Fruit fly (Drosophila melanogaster) whole organism, prepupa: Measurements from ENCODE around the gene CG33493.

ENCODE experiments used
- Blimp-1 ChIP-seq: fragments of 200-800 bp; sonication (Bioruptor generic); optimal IDR thresholded peaks from 3 replicates; lab custom pipeline; 2017; ENCODE audit warnings: missing biosample characterization, missing genetic modification characterization, mild to moderate bottlenecking, moderate library complexity, missing genetic modification reagents
- CG11294 ChIP-seq: fragments of 200-800 bp; sonication (Bioruptor generic); IDR thresholded peaks from 2 replicates; pipeline ENCODE4 v1.3.6; 2022; ENCODE audit warnings: missing biosample characterization, missing genetic modification characterization
- CG11762 ChIP-seq: fragments of 200-800 bp; sonication (Bioruptor generic); optimal IDR thresholded peaks from 3 replicates; lab custom pipeline; 2016; ENCODE audit warnings: missing biosample characterization, missing genetic modification characterization; ENCODE audit not compliant: insufficient read depth
- CG11902 ChIP-seq: fragments of 200-800 bp; sonication (Bioruptor generic); optimal IDR thresholded peaks from 3 replicates; lab custom pipeline; 2016; ENCODE audit warnings: missing biosample characterization, missing genetic modification characterization
- CG1621 ChIP-seq: fragments of 200-800 bp; sonication (Bioruptor generic); optimal IDR thresholded peaks from 3 replicates; lab custom pipeline; 2018; ENCODE audit warnings: missing biosample characterization, mild to moderate bottlenecking, missing genetic modification characterization
- CG16779 ChIP-seq: fragments of 200-800 bp; sonication (Bioruptor generic); optimal IDR thresholded peaks from 3 replicates; lab custom pipeline; 2017; ENCODE audit warnings: missing biosample characterization, mild to moderate bottlenecking, missing genetic modification characterization
- CG3032 ChIP-seq: fragments of 200-800 bp; optimal IDR thresholded peaks from 2 replicates; lab custom pipeline; 2019; ENCODE audit warnings: missing biosample characterization, mild to moderate bottlenecking, missing genetic modification characterization, moderate library complexity
- CG34406 ChIP-seq: fragments of 200-800 bp; sonication (Bioruptor generic); optimal IDR thresholded peaks from 3 replicates; lab custom pipeline; 2016; ENCODE audit warnings: missing biosample characterization, missing genetic modification characterization
- CG3919 ChIP-seq: fragments of 200-800 bp; sonication (Bioruptor generic); optimal IDR thresholded peaks from 3 replicates; lab custom pipeline; 2016; ENCODE audit warnings: missing biosample characterization, missing genetic modification characterization
- CG6163 ChIP-seq: fragments of 200-800 bp; sonication (Bioruptor generic); IDR thresholded peaks from 3 replicates; pipeline ENCODE4 v1.3.6; 2022; ENCODE audit warnings: missing biosample characterization, missing genetic modification characterization
- CG6808 ChIP-seq: fragments of 200-800 bp; sonication (Bioruptor generic); optimal IDR thresholded peaks from 3 replicates; lab custom pipeline; 2017; ENCODE audit warnings: missing biosample characterization, missing genetic modification characterization, mild to moderate bottlenecking, moderate library complexity, missing genetic modification reagents
- CG6854 ChIP-seq: fragments of 200-800 bp; sonication (Bioruptor generic); optimal IDR thresholded peaks from 2 replicates; lab custom pipeline; 2017; ENCODE audit warnings: missing biosample characterization, mild to moderate bottlenecking, missing genetic modification characterization
- CG7368 ChIP-seq: fragments of 200-800 bp; sonication (Bioruptor generic); optimal IDR thresholded peaks from 3 replicates; lab custom pipeline; 2016; ENCODE audit warnings: missing biosample characterization, missing genetic modification characterization
- CG8119 ChIP-seq: fragments of 200-800 bp; sonication (Bioruptor generic); IDR thresholded peaks from 3 replicates; pipeline ENCODE4 v1.3.6; 2022; ENCODE audit warnings: missing biosample characterization, missing genetic modification characterization
- Eip75B ChIP-seq: fragments of 200-800 bp; sonication (Bioruptor generic); optimal IDR thresholded peaks from 3 replicates; lab custom pipeline; 2016; ENCODE audit warnings: missing biosample characterization, missing genetic modification characterization
- Eip78C ChIP-seq: fragments of 200-800 bp; sonication (Bioruptor generic); peaks from one replicate; lab custom pipeline; 2016; ENCODE audit warnings: missing biosample characterization, missing genetic modification characterization
- Eip93F ChIP-seq: fragments of 200-800 bp; sonication (Bioruptor generic); optimal IDR thresholded peaks from 2 replicates; lab custom pipeline; 2016; ENCODE audit warnings: missing biosample characterization, mild to moderate bottlenecking, missing genetic modification characterization
- Ets21C ChIP-seq: fragments of 200-800 bp; sonication (Bioruptor generic); optimal IDR thresholded peaks from 3 replicates; lab custom pipeline; 2016; ENCODE audit warnings: missing biosample characterization, missing genetic modification characterization
- Gug ChIP-seq: fragments of 200-800 bp; sonication (Bioruptor generic); IDR thresholded peaks from 2 replicates; pipeline ENCODE4 v1.3.6; 2022; ENCODE audit warnings: missing biosample characterization, missing genetic modification characterization
- Hr39 ChIP-seq: fragments of 200-800 bp; sonication (Bioruptor generic); optimal IDR thresholded peaks from 2 replicates; lab custom pipeline; 2016; ENCODE audit warnings: missing biosample characterization, missing genetic modification characterization
- Lpt ChIP-seq: fragments of 200-800 bp; sonication (Bioruptor generic); optimal IDR thresholded peaks from 3 replicates; lab custom pipeline; 2016; ENCODE audit warnings: missing biosample characterization, missing genetic modification characterization
- Met ChIP-seq: fragments of 200-800 bp; sonication (Bioruptor generic); optimal IDR thresholded peaks from 3 replicates; lab custom pipeline; 2016; ENCODE audit warnings: missing biosample characterization, missing genetic modification characterization
- OdsH ChIP-seq: fragments of 200-800 bp; sonication (Bioruptor generic); optimal IDR thresholded peaks from 3 replicates; lab custom pipeline; 2016; ENCODE audit warnings: missing biosample characterization, missing genetic modification characterization
- Smox ChIP-seq: fragments of 200-800 bp; sonication (Bioruptor generic); optimal IDR thresholded peaks from 3 replicates; lab custom pipeline; 2016; ENCODE audit warnings: missing biosample characterization, missing genetic modification characterization
- Sox102F ChIP-seq: fragments of 200-800 bp; sonication (Bioruptor generic); optimal IDR thresholded peaks from 2 replicates; lab custom pipeline; 2016; ENCODE audit warnings: missing biosample characterization, mild to moderate bottlenecking, missing genetic modification characterization
- Sox14 ChIP-seq: fragments of 200-800 bp; sonication (Bioruptor generic); optimal IDR thresholded peaks from 3 replicates; lab custom pipeline; 2016; ENCODE audit warnings: missing biosample characterization, missing genetic modification characterization
- achi ChIP-seq: fragments of 200-800 bp; sonication (Bioruptor generic); optimal IDR thresholded peaks from 3 replicates; lab custom pipeline; 2016; ENCODE audit warnings: missing biosample characterization, missing genetic modification characterization
- cyc ChIP-seq: fragments of 200-800 bp; sonication (Bioruptor generic); optimal IDR thresholded peaks from 3 replicates; lab custom pipeline; 2016; ENCODE audit warnings: missing biosample characterization, missing genetic modification characterization
- dac ChIP-seq: fragments of 200-800 bp; sonication (Bioruptor generic); optimal IDR thresholded peaks from 2 replicates; lab custom pipeline; 2017; ENCODE audit warnings: missing biosample characterization, mild to moderate bottlenecking, missing genetic modification characterization
- dsx ChIP-seq: fragments of 200-800 bp; optimal IDR thresholded peaks from 3 replicates; lab custom pipeline; 2019; ENCODE audit warnings: missing biosample characterization, mild to moderate bottlenecking, missing genetic modification characterization, moderate library complexity; ENCODE audit not compliant: poor library complexity, severe bottlenecking
- eg ChIP-seq: fragments of 200-800 bp; sonication (Bioruptor generic); IDR thresholded peaks from 3 replicates; pipeline ENCODE4 v1.3.6; 2022; ENCODE audit warnings: missing biosample characterization, missing genetic modification characterization
- esn ChIP-seq: fragments of 200-800 bp; sonication (Bioruptor generic); optimal IDR thresholded peaks from 2 replicates; lab custom pipeline; 2016; ENCODE audit warnings: missing biosample characterization, mild to moderate bottlenecking, missing genetic modification characterization, moderate library complexity
- fd59A ChIP-seq: fragments of 200-800 bp; sonication (Bioruptor generic); optimal IDR thresholded peaks from 2 replicates; lab custom pipeline; 2017; ENCODE audit warnings: missing biosample characterization, mild to moderate bottlenecking, missing genetic modification characterization, missing genetic modification reagents
- fd85E ChIP-seq: fragments of 200-800 bp; sonication (Bioruptor generic); optimal IDR thresholded peaks from 3 replicates; lab custom pipeline; 2016; ENCODE audit warnings: missing biosample characterization, missing genetic modification characterization
- lz ChIP-seq: fragments of 200-800 bp; sonication (Bioruptor generic); optimal IDR thresholded peaks from 3 replicates; lab custom pipeline; 2016; ENCODE audit warnings: missing biosample characterization, missing genetic modification characterization
- net ChIP-seq: fragments of 200-800 bp; sonication (Bioruptor generic); optimal IDR thresholded peaks from 3 replicates; lab custom pipeline; 2016; ENCODE audit warnings: missing biosample characterization, missing genetic modification characterization
- pdm3 ChIP-seq: fragments of 200-800 bp; sonication (Bioruptor generic); optimal IDR thresholded peaks from 3 replicates; lab custom pipeline; 2016; ENCODE audit warnings: missing biosample characterization, missing genetic modification characterization
- salr ChIP-seq, 2 experiments: fragments of 200-800 bp; sonication (Bioruptor generic); optimal IDR thresholded peaks; 3 replicates each; lab custom pipeline; 2016 to 2018; ENCODE audit warnings: missing biosample characterization in 2 of 2, missing genetic modification characterization in 2 of 2, mild to moderate bottlenecking in 1 of 2
- spab ChIP-seq: fragments of 200-800 bp; sonication (Bioruptor generic); optimal IDR thresholded peaks from 2 replicates; lab custom pipeline; 2017; ENCODE audit warnings: missing biosample characterization, mild to moderate bottlenecking, missing genetic modification characterization, missing genetic modification reagents
- ss ChIP-seq, 2 experiments: fragments of 200-800 bp; sonication (Bioruptor generic); optimal IDR thresholded peaks; 2 replicates in 1 of 2; 3 replicates in 1 of 2; lab custom pipeline; 2017 to 2018; ENCODE audit warnings: mild to moderate bottlenecking in 2 of 2, missing biosample characterization in 2 of 2, missing genetic modification characterization in 2 of 2, moderate library complexity in 1 of 2
- svp ChIP-seq: fragments of 200-800 bp; sonication (Bioruptor generic); peaks from one replicate; lab custom pipeline; 2016; ENCODE audit warnings: missing biosample characterization, missing genetic modification characterization
- topi ChIP-seq: fragments of 200-800 bp; sonication (Bioruptor generic); optimal IDR thresholded peaks from 3 replicates; lab custom pipeline; 2016; ENCODE audit warnings: missing biosample characterization, missing genetic modification characterization
- vri ChIP-seq: fragments of 200-800 bp; sonication (Bioruptor generic); optimal IDR thresholded peaks from 3 replicates; lab custom pipeline; 2016; ENCODE audit warnings: missing biosample characterization, mild to moderate bottlenecking, missing genetic modification characterization

Gene CG33493

DNA sequence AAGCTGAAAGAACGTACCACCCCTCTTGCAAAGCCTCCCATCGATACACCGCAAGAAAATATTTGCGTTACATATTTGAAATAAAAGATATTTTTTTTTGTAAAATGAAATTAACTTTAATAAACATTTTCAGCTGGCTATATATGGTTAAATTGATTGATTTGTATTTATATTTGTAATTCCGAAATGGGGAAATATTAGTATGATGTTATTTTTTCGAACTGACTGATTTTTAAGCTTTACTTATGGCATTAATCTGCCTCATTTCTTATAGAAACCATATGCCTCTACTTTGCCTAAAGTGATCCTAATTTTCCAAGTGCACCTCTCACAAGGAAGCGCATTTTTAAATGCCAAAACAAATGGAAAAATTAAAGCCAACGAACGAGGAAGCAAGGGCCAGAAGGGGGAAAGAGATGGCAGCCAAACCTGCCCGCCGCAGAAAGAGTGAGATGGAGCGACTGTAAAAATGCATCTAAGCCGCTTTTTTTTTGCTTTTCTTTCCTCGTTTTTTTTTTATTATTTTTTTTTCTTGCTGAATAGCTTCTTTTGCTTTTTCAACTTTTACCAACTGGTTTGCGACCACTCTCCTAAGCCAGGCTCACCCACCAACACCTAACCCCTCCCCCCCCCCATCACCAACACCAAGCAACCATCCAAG lies 20.6 kb upstream of the CG33493 start (continued):
- TF ChIP-seq vri (GFP tag; lab: Kevin White, UChicago) = peak; percentile 76
- peak; percentile 12 for TF ChIP-seq CG1621
- peak; percentile 94 for TF ChIP-seq eg (GFP tag; lab: Robert Waterston, UW)
- TF ChIP-seq Smox (GFP tag; lab: Kevin White, UChicago) = peak; percentile 87
- TF ChIP-seq cyc (GFP tag; lab: Kevin White, UChicago) = peak; percentile 76
- peak; percentile 31 for TF ChIP-seq Blimp-1 (GFP tag; lab: Kevin White, UChicago)
- peak; percentile 38 for TF ChIP-seq CG3032 (tag; lab: Kevin White, UChicago)
- TF ChIP-seq CG34406 = peak; percentile 69
- peak; percentile 95 for TF ChIP-seq Eip78C (GFP tag; lab: Kevin White, UChicago)
- TF ChIP-seq ss (GFP tag; optimal IDR thresholded peaks at IDR 0.05; lab: Kevin White, UChicago) = peak; percentile 18 to 21
- TF ChIP-seq fd59A = peak; percentile 15
- TF ChIP-seq CG7368 (GFP tag; lab: Kevin White, UChicago) = peak; percentile 7
- peak; percentile 66 for TF ChIP-seq Eip93F (GFP tag; lab: Kevin White, UChicago)
- peak; percentile 59 for TF ChIP-seq Gug (GFP tag; lab: Robert Waterston, UW)
- TF ChIP-seq topi (GFP tag; lab: Kevin White, UChicago) = peak; percentile 88
- peak; percentile 73 for TF ChIP-seq Eip75B
- peak in 1 of 2 experiments; percentile 90 for TF ChIP-seq salr (GFP tag; optimal IDR thresholded peaks at IDR 0.05; lab: Kevin White, UChicago)
- peak; percentile 30 for TF ChIP-seq dac (GFP tag; lab: Kevin White, UChicago)
- TF ChIP-seq Sox102F (GFP tag; lab: Kevin White, UChicago) = peak; percentile 82
- no peak for TF ChIP-seq CG6854 (GFP tag; lab: Kevin White, UChicago)
- peak; percentile 78 for TF ChIP-seq Hr39
- peak; percentile 83 for TF ChIP-seq lz
- peak; percentile 87 for TF ChIP-seq Sox14 (GFP tag; lab: Kevin White, UChicago)
- TF ChIP-seq CG3919 (GFP tag; lab: Kevin White, UChicago) = peak; percentile 80
- TF ChIP-seq Lpt (GFP tag; lab: Kevin White, UChicago) = peak; percentile 89
- no peak for TF ChIP-seq CG11762 (GFP tag; lab: Kevin White, UChicago)
- TF ChIP-seq CG8119 (GFP tag; lab: Robert Waterston, UW) = peak; percentile 93
- peak; percentile 91 for TF ChIP-seq esn (GFP tag; lab: Kevin White, UChicago)
- TF ChIP-seq CG11294 = peak; percentile 23; the same call in 1 of the 2 replicates

- TF ChIP-seq Smox (GFP tag; lab: Kevin White, UChicago) (no peak), CG6808 (GFP tag; lab: Kevin White, UChicago) (no peak), dsx (GFP tag; lab: Kevin White, UChicago) (no peak), Eip78C (GFP tag; lab: Kevin White, UChicago) (peak; percentile 76), CG6854 (GFP tag; lab: Kevin White, UChicago) (no peak), Met (peak; percentile 25), CG11902 (no peak), CG16779 (tag; lab: Kevin White, UChicago) (no peak), Gug (GFP tag; lab: Robert Waterston, UW) (no peak), Sox102F (GFP tag; lab: Kevin White, UChicago) (peak; percentile 34), net (GFP tag; lab: Kevin White, UChicago) (peak; percentile 15), topi (GFP tag; lab: Kevin White, UChicago) (peak; percentile 35), CG6163 (0 out of 3 replicates have a peak, but pooled peaks have one; percentile 38), pdm3 (GFP tag; lab: Kevin White, UChicago) (peak; percentile 3), achi (GFP tag; lab: Kevin White, UChicago) (peak; percentile 6), CG3032 (tag; lab: Kevin White, UChicago) (no peak), svp (GFP tag; lab: Kevin White, UChicago) (peak; percentile 54), vri (GFP tag; lab: Kevin White, UChicago) (peak; percentile 17), Blimp-1 (GFP tag; lab: Kevin White, UChicago) (no peak), dac (GFP tag; lab: Kevin White, UChicago) (no peak), OdsH (no peak), CG34406 (no peak), spab (no peak), fd85E (GFP tag; lab: Kevin White, UChicago) (no peak), Ets21C (GFP tag; lab: Kevin White, UChicago) (no peak)
These were observed 19.0 kb upstream of the CG33493 start for dm6 chr3L:10712005-10712404.
